Fruit fly (Drosophila melanogaster): Measurements from ENCODE around the gene cdi.

- TF ChIP-seq CTCF (optimal IDR thresholded peaks at IDR 0.05) (no peak), CG8478 (optimal IDR thresholded peaks at IDR 0.05) (no peak)
These were observed 31.5 kb downstream of the cdi start for dm6 chr3R:19062549-19062948.
